Fruit fly (Drosophila melanogaster) whole organism, embryonic: ENCODE data around the gene ph-d.

ENCODE experiments used
- Asciz ChIP-seq: fragments of 200-800 bp; sonication (Bioruptor generic); optimal IDR thresholded peaks from 2 replicates; lab custom pipeline; 2017; ENCODE audit warnings: missing biosample characterization, mild to moderate bottlenecking, missing genetic modification characterization, missing genetic modification reagents
- Bteb2 ChIP-seq: fragments of 200-800 bp; sonication (Bioruptor generic); optimal IDR thresholded peaks from 2 replicates; lab custom pipeline; 2016; ENCODE audit warnings: missing biosample characterization, missing genetic modification characterization
- CG10209 ChIP-seq: fragments of 200-800 bp; sonication (Bioruptor generic); optimal IDR thresholded peaks from 3 replicates; lab custom pipeline; 2017; ENCODE audit warnings: missing biosample characterization, mild to moderate bottlenecking, missing genetic modification characterization, missing genetic modification reagents
- CG10274 ChIP-seq: fragments of 200-800 bp; sonication (Bioruptor generic); optimal IDR thresholded peaks from 3 replicates; lab custom pipeline; 2017; ENCODE audit warnings: missing biosample characterization, mild to moderate bottlenecking, missing genetic modification characterization
- CG11093 ChIP-seq: fragments of 200-800 bp; sonication (Bioruptor generic); IDR thresholded peaks from 3 replicates; pipeline ENCODE4 v1.3.6; 2022; ENCODE audit warnings: missing biosample characterization, missing genetic modification characterization
- CG11504 ChIP-seq: fragments of 200-800 bp; sonication (Bioruptor generic); optimal IDR thresholded peaks from 3 replicates; lab custom pipeline; 2019; ENCODE audit warnings: missing biosample characterization, mild to moderate bottlenecking, missing genetic modification characterization, moderate library complexity
- CG12942 ChIP-seq: fragments of 200-800 bp; sonication (Bioruptor generic); optimal IDR thresholded peaks from 3 replicates; lab custom pipeline; 2016; ENCODE audit warnings: missing biosample characterization, missing genetic modification characterization
- CG13123 ChIP-seq: fragments of 200-800 bp; sonication (Bioruptor generic); optimal IDR thresholded peaks from 2 replicates; lab custom pipeline; 2016; ENCODE audit warnings: missing biosample characterization, missing genetic modification characterization
- CG14965 ChIP-seq: fragments of 200-800 bp; sonication (Bioruptor generic); optimal IDR thresholded peaks from 2 replicates; lab custom pipeline; 2016; ENCODE audit warnings: missing biosample characterization, missing genetic modification characterization, borderline replicate concordance
- CG2116 ChIP-seq: fragments of 200-800 bp; sonication (Bioruptor generic); optimal IDR thresholded peaks from 3 replicates; lab custom pipeline; 2018; ENCODE audit warnings: missing biosample characterization, mild to moderate bottlenecking, missing genetic modification characterization
- CG30431 ChIP-seq: fragments of 200-800 bp; sonication (Bioruptor generic); optimal IDR thresholded peaks from 2 replicates; lab custom pipeline; 2017; ENCODE audit warnings: missing biosample characterization, missing genetic modification characterization
- CG32767 ChIP-seq: fragments of 200-800 bp; sonication (Bioruptor generic); IDR thresholded peaks from 2 replicates; pipeline ENCODE4 v1.3.6; 2022; ENCODE audit warnings: missing biosample characterization, missing genetic modification characterization
- CG34224 ChIP-seq: fragments of 200-800 bp; sonication (Bioruptor generic); IDR thresholded peaks from 3 replicates; pipeline ENCODE4 v1.3.6; 2022; ENCODE audit warnings: missing biosample characterization, missing genetic modification characterization; ENCODE audit not compliant: partially characterized antibody
- CG6175 ChIP-seq: fragments of 200-800 bp; sonication (Bioruptor generic); IDR thresholded peaks from 3 replicates; pipeline ENCODE4 v1.3.6; 2022; ENCODE audit warnings: missing biosample characterization, missing genetic modification characterization
- CG6765 ChIP-seq: fragments of 200-800 bp; sonication (Bioruptor generic); optimal IDR thresholded peaks from 3 replicates; lab custom pipeline; 2017; ENCODE audit warnings: missing biosample characterization, mild to moderate bottlenecking, missing genetic modification characterization
- Doc2 ChIP-seq: fragments of 200-800 bp; sonication (Bioruptor generic); IDR thresholded peaks from 2 replicates; pipeline ENCODE4 v1.3.6; 2022; ENCODE audit warnings: missing biosample characterization, missing genetic modification characterization
- Gug ChIP-seq: fragments of 200-800 bp; sonication (Bioruptor generic); IDR thresholded peaks from 4 replicates; pipeline ENCODE4 v1.3.6; 2022; ENCODE audit warnings: missing biosample characterization, missing genetic modification characterization
- HLH3B ChIP-seq: fragments of 200-800 bp; sonication (Bioruptor generic); IDR thresholded peaks from 2 replicates; pipeline ENCODE4 v1.3.6; 2022; ENCODE audit warnings: missing biosample characterization, missing genetic modification characterization
- HmgD ChIP-seq: fragments of 200-800 bp; sonication (Bioruptor generic); optimal IDR thresholded peaks from 3 replicates; lab custom pipeline; 2016; ENCODE audit warnings: missing biosample characterization, missing genetic modification characterization
- Jarid2 ChIP-seq: fragments of 200-800 bp; sonication (Bioruptor generic); optimal IDR thresholded peaks from 3 replicates; lab custom pipeline; 2017; ENCODE audit warnings: mild to moderate bottlenecking, missing biosample characterization, missing genetic modification reagents, missing genetic modification characterization
- Optix ChIP-seq: fragments of 200-800 bp; sonication (Bioruptor generic); IDR thresholded peaks from 3 replicates; pipeline ENCODE4 v1.3.6; 2022; ENCODE audit warnings: missing biosample characterization, missing genetic modification characterization
- Pdp1 ChIP-seq, 2 experiments: fragments of 200-800 bp; sonication (Bioruptor generic); optimal IDR thresholded peaks; 3 replicates each; lab custom pipeline; 2016; ENCODE audit warnings: missing biosample characterization in 2 of 2, missing genetic modification characterization in 2 of 2, mild to moderate bottlenecking in 1 of 2, moderate library complexity in 1 of 2
- Side ChIP-seq: fragments of 200-800 bp; sonication (Bioruptor generic); optimal IDR thresholded peaks from 2 replicates; lab custom pipeline; 2016; ENCODE audit warnings: missing biosample characterization, missing genetic modification characterization
- Taf1 ChIP-seq: fragments of 200-800 bp; sonication (Bioruptor generic); IDR thresholded peaks from 2 replicates; pipeline ENCODE4 v1.3.6; 2022; ENCODE audit warnings: missing biosample characterization, missing genetic modification characterization
- Vsx1 ChIP-seq: fragments of 200-800 bp; sonication (Bioruptor generic); optimal IDR thresholded peaks from 2 replicates; lab custom pipeline; 2017; ENCODE audit warnings: missing biosample characterization, mild to moderate bottlenecking, missing genetic modification characterization, missing genetic modification reagents
- ac ChIP-seq: fragments of 200-800 bp; sonication (Bioruptor generic); optimal IDR thresholded peaks from 3 replicates; lab custom pipeline; 2017; ENCODE audit warnings: missing biosample characterization, mild to moderate bottlenecking, missing genetic modification characterization
- bigmax ChIP-seq: fragments of 200-800 bp; sonication (Bioruptor generic); optimal IDR thresholded peaks from 2 replicates; lab custom pipeline; 2018; ENCODE audit warnings: missing biosample characterization, mild to moderate bottlenecking, missing genetic modification characterization
- chif ChIP-seq, 2 experiments: fragments of 200-800 bp; sonication (Bioruptor generic); optimal IDR thresholded peaks; 3 replicates each; lab custom pipeline; 2016; ENCODE audit warnings: missing biosample characterization in 2 of 2, missing genetic modification characterization in 2 of 2
- chinmo ChIP-seq: fragments of 200-800 bp; sonication (Bioruptor generic); IDR thresholded peaks from 4 replicates; pipeline ENCODE4 v1.3.6; 2022; ENCODE audit warnings: missing biosample characterization, missing genetic modification characterization; ENCODE audit not compliant: partially characterized antibody
- disco-r ChIP-seq: fragments of 200-800 bp; sonication (Bioruptor generic); optimal IDR thresholded peaks from 2 replicates; lab custom pipeline; 2016; ENCODE audit warnings: missing biosample characterization, missing genetic modification characterization
- dysf ChIP-seq: fragments of 200-800 bp; sonication (Bioruptor generic); IDR thresholded peaks from 3 replicates; pipeline ENCODE4 v1.3.6; 2022; ENCODE audit warnings: missing biosample characterization, missing genetic modification characterization
- esg ChIP-seq: fragments of 200-800 bp; sonication (Bioruptor generic); conservative IDR thresholded peaks from 2 replicates; pipeline ENCODE4 v1.3.6; 2022; ENCODE audit warnings: missing biosample characterization, missing genetic modification characterization
- fd102C ChIP-seq: fragments of 200-800 bp; sonication (Bioruptor generic); optimal IDR thresholded peaks from 2 replicates; lab custom pipeline; 2018; ENCODE audit warnings: missing biosample characterization, mild to moderate bottlenecking, missing genetic modification characterization, moderate library complexity
- gfzf ChIP-seq: fragments of 200-800 bp; sonication (Bioruptor generic); optimal IDR thresholded peaks from 2 replicates; lab custom pipeline; 2016; ENCODE audit warnings: missing biosample characterization, mild to moderate bottlenecking, missing genetic modification characterization, moderate library complexity
- grn ChIP-seq: fragments of 200-800 bp; sonication (Bioruptor generic); optimal IDR thresholded peaks from 3 replicates; lab custom pipeline; 2017; ENCODE audit warnings: missing biosample characterization, missing genetic modification characterization
- her ChIP-seq: fragments of 200-800 bp; sonication (Bioruptor generic); optimal IDR thresholded peaks from 2 replicates; lab custom pipeline; 2016; ENCODE audit warnings: missing biosample characterization, missing genetic modification characterization
- mam ChIP-seq: fragments of 200-800 bp; sonication (Bioruptor generic); optimal IDR thresholded peaks from 3 replicates; lab custom pipeline; 2016; ENCODE audit warnings: missing biosample characterization, missing genetic modification characterization
- nau ChIP-seq: fragments of 200-800 bp; sonication (Bioruptor generic); optimal IDR thresholded peaks from 3 replicates; lab custom pipeline; 2017; ENCODE audit warnings: missing biosample characterization, mild to moderate bottlenecking, missing genetic modification characterization, missing genetic modification reagents
- onecut ChIP-seq: fragments of 200-800 bp; sonication (Bioruptor generic); IDR thresholded peaks from 2 replicates; pipeline ENCODE4 v1.3.6; 2022; ENCODE audit warnings: missing biosample characterization, missing genetic modification characterization
- scrt ChIP-seq: fragments of 200-800 bp; sonication (Bioruptor generic); optimal IDR thresholded peaks from 2 replicates; lab custom pipeline; 2018; ENCODE audit warnings: missing biosample characterization, mild to moderate bottlenecking, missing genetic modification characterization, moderate library complexity
- sens-2 ChIP-seq: fragments of 200-800 bp; sonication (Bioruptor generic); IDR thresholded peaks from 2 replicates; pipeline ENCODE4 v1.3.6; 2022; ENCODE audit warnings: missing biosample characterization, missing genetic modification characterization
- seq ChIP-seq: fragments of 200-800 bp; sonication (Bioruptor generic); IDR thresholded peaks from 2 replicates; pipeline ENCODE4 v1.3.6; 2022; ENCODE audit warnings: missing biosample characterization, missing genetic modification characterization
- shn ChIP-seq: fragments of 200-800 bp; sonication (Bioruptor generic); optimal IDR thresholded peaks from 3 replicates; lab custom pipeline; 2016; ENCODE audit warnings: missing biosample characterization, missing genetic modification characterization
- stwl ChIP-seq: fragments of 200-800 bp; sonication (Bioruptor generic); optimal IDR thresholded peaks from 3 replicates; lab custom pipeline; 2018; ENCODE audit warnings: missing biosample characterization, mild to moderate bottlenecking, missing genetic modification characterization, moderate library complexity
- tx ChIP-seq: fragments of 200-800 bp; sonication (Bioruptor generic); optimal IDR thresholded peaks from 2 replicates; lab custom pipeline; 2016; ENCODE audit warnings: missing biosample characterization, missing genetic modification characterization
- vfl ChIP-seq: fragments of 200-800 bp; sonication (Bioruptor generic); optimal IDR thresholded peaks from 2 replicates; lab custom pipeline; 2016; ENCODE audit warnings: missing biosample characterization, missing genetic modification characterization
- vvl ChIP-seq: fragments of 200-800 bp; sonication (Bioruptor generic); IDR thresholded peaks from 2 replicates; pipeline ENCODE4 v1.3.6; 2022; ENCODE audit warnings: missing biosample characterization, missing genetic modification characterization
- yki ChIP-seq: fragments of >200 bp; optimal IDR thresholded peaks from 3 replicates; lab custom pipeline; 2018

ph-d gene

DNA sequence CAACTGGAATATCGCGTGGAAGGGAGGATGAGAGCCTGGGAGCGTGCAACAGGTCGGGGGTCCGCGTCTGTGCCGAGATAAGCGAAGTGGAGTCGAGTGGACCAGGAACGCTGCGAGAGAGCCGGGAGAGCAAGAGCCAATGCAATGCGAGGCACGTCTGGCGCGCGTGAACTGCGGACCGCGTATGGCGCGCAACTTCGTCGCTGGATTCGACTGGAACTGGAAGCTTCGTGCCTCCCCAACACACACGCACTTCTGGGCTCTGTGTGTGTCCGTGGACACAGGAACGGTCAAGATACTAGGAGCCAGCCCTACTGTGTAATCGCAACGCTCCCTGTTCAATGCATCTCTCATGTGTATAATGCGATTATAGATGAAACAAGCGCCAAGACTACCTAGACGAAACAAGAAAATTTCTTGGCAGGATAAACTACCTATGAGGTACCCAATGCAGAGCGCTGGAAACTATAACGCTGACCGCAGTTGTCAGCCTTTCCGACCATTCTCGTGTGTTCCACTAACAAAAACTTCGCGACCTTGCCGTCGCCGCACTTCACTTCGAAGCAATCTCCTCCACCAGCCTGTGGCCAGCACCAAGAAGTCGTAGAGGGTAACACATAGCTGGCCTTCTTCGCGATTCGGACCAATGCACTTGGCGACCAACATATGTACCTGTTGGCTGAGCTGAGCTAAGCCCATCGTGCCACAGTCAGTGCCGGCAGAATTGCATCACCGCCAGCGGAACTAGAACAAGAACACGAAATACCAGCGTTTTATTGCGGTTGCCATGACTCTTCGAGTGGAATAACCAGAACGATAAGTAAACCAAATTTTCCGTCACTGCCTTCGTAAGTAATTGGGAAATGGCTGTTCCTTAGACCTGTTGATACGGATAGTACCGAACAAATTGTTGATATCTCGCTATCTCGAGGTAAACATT lies 50.9 kb downstream of the ph-d start, which contains the start of gene Rtca (continued):
- TF ChIP-seq CG6765 (GFP tag; lab: Kevin White, UChicago) (peak; percentile 58), vvl (GFP tag; lab: Robert Waterston, UW) (peak; percentile 78), Asciz (GFP tag; lab: Kevin White, UChicago) (peak; percentile 48), Taf1 (peak; percentile 25; the same call in 1 of the 2 replicates), Bteb2 (GFP tag; lab: Kevin White, UChicago) (peak; percentile 52), chinmo (GFP tag; lab: Robert Waterston, UW) (0 out of 4 replicates have a peak, but pooled peaks have one; percentile 43), gfzf (no peak), ac (GFP tag; lab: Kevin White, UChicago) (no peak), seq (GFP tag; lab: Robert Waterston, UW) (peak; percentile 59), CG6175 (GFP tag; lab: Robert Waterston, UW) (0 out of 3 replicates have a peak, but pooled peaks have one; percentile 30), disco-r (GFP tag; lab: Kevin White, UChicago) (no peak), CG10209 (GFP tag; lab: Kevin White, UChicago) (peak; percentile 66), CG11093 (GFP tag; lab: Robert Waterston, UW) (peak; percentile 38; the same call in 1 of the 3 replicates), onecut (GFP tag; lab: Robert Waterston, UW) (peak; percentile 52), CG30431 (GFP tag; lab: Kevin White, UChicago) (peak; percentile 6), shn (GFP tag; lab: Kevin White, UChicago) (peak; percentile 55), esg (GFP tag; lab: Robert Waterston, UW) (peak; percentile 72), Pdp1 (GFP tag; optimal IDR thresholded peaks at IDR 0.05; lab: Kevin White, UChicago) (peak; percentile 49 to 70), HLH3B (GFP tag; lab: Robert Waterston, UW) (peak; percentile 79), nau (GFP tag; lab: Kevin White, UChicago) (peak; percentile 8), Jarid2 (peak; percentile 6), Side (GFP tag; lab: Kevin White, UChicago) (peak; percentile 72), her (GFP tag; lab: Kevin White, UChicago) (peak; percentile 86), Optix (GFP tag; lab: Robert Waterston, UW) (peak; percentile 65; the same call in 1 of the 3 replicates), Doc2 (GFP tag; lab: Robert Waterston, UW) (no peak), CG34224 (GFP tag; lab: Robert Waterston, UW) (0 out of 3 replicates have a peak, but pooled peaks have one; percentile 16), fd102C (GFP tag; lab: Kevin White, UChicago) (no peak), yki (no peak), CG10274 (GFP tag; lab: Kevin White, UChicago) (peak; percentile 12), scrt (peak; percentile 95), grn (GFP tag; lab: Kevin White, UChicago) (no peak), CG13123 (GFP tag; lab: Kevin White, UChicago) (peak; percentile 3), dysf (GFP tag; lab: Robert Waterston, UW) (peak; percentile 82), mam (GFP tag; lab: Kevin White, UChicago) (peak; percentile 62), CG2116 (GFP tag; lab: Kevin White, UChicago) (no peak), tx (peak; percentile 68), bigmax (GFP tag; lab: Kevin White, UChicago) (no peak), chif (GFP tag; optimal IDR thresholded peaks at IDR 0.05; lab: Kevin White, UChicago) (peak; percentile 33 to 44), CG11504 (tag; lab: Kevin White, UChicago) (peak; percentile 79), CG32767 (GFP tag; lab: Robert Waterston, UW) (no peak), sens-2 (GFP tag; lab: Robert Waterston, UW) (no peak), CG12942 (peak; percentile 32), CG14965 (GFP tag; lab: Kevin White, UChicago) (no peak), vfl (GFP tag; lab: Kevin White, UChicago) (peak; percentile 44), Gug (peak; percentile 21; the same call in 1 of the 4 replicates), stwl (tag; lab: Kevin White, UChicago) (no peak), Vsx1 (no peak), HmgD (GFP tag; lab: Kevin White, UChicago) (peak; percentile 27)
